Worm (Caenorhabditis elegans): ENCODE results near the gene C10G8.2.

Gene C10G8.2

DNA sequence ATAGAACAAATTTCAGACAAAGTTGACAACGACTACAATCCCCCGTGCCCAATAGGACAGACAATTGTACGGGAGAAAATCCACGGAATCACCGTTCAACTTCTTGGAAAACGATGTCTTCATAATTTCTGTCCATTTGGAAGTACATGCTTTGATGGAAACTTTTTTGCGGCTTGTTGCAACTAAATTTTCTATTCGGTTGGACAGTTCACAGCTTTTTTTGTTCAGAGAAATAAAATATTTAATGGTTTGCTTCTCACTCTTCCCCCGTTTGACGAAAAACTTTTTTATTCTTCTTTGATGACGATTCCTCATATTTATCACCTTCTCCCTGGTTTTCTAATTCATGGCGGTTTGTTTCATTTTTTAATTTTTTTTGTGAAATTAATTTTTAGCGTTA, at the start of gene C10G8.2:
TSS of gene C10G8.2 (plus strand) at position 301 of the 400 bp plus-strand sequence.
- TF ChIP-seq unc-62 (GFP tag; optimal IDR thresholded peaks at IDR 0.05) = no peak

DNA sequence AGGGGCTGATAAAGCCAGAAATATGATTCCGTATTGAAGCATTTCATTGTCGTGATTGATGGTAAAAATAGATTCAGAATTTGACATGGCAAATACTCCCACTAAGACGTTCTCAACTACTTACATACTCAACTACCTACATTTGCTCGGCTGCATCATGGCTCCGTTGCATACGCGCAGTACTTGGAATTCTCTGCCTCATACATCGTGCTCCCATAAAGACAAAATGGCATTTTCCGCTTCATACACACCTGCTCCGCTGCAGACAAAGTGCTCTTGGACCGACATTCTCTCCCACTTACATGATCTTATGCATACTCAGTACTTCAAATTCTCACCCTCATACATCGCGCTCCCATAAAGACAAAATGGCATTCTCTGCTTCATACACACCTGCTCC, 48.6 kb upstream of the C10G8.2 start, which contains the start of the genes srt-69 and B0238.12:
TSS of gene srt-69 (minus strand) at position 101 of the 400 bp plus-strand sequence.
TSS of gene B0238.12 (plus strand) at position 264 of the 400 bp plus-strand sequence.
- TF ChIP-seq unc-62 (GFP tag; optimal IDR thresholded peaks at IDR 0.05) = no peak

DNA sequence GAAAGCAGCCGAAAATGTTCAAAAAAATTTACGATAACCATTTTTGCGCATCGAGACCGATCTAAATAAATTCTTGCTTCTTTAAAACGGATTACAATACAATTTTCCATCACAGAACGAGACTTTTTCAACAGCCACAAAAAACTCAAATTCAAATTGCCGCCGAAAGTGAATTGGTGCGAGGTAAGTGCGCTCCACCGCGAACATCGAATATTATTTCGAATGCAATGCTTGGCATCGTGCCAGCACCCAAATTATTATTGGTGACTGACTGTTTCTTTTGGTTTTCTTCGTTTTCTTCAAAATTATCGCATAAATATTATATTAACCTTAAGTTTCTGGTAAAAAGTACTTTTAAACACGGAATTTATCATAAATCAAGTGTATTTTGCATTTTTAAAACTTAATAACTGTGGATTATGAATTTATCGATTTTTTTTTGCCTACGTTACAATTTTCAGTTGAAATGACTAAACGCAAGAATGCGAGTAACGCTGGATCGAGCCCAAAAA, 45.1 kb upstream of the C10G8.2 start, which contains the start of gene penr-1:
TSS of gene penr-1 (plus strand) at position 462 of the 512 bp plus-strand sequence.
- no peak for TF ChIP-seq unc-62 (GFP tag; optimal IDR thresholded peaks at IDR 0.05)

DNA sequence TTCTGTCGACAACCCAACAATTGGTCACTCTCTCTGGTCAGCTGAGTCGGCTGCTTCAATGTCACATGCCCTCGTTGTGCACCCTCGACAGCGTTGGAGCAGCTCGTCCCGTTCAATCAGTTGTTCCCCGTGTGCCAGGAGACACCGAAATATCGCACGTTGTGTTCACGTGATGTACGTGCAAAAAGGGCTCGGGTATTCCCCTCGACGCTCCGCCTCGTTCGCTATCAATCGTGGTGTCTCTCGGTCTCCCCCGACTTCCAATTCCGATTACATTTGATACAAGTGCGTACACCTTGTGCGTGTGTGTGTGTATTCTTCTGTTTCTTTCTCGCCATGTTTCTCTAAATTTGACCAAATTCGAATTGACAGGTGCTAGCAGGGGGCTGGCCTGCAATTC, 42.7 kb upstream of the C10G8.2 start:
- TF ChIP-seq unc-62 (GFP tag; optimal IDR thresholded peaks at IDR 0.05) = no peak

DNA sequence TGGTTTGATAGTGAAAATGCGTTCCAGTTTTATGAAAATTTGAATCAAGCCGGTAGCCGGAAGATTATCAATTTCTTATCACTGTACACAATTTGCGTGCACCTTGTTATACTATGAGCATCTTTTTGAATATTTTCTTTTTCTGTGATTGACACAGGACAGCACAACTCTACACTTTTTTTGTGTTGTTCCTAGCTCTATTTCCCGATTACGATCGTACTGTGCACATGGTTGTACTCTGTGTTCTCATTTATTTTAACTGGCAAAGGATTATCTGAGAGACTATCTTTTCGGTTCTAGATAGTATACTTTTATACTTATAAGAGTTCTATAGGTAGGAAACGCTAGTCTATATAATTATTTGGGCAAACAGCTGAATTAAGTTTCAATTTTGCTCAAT, 42.2 kb upstream of the C10G8.2 start:
- no peak for TF ChIP-seq unc-62 (GFP tag; optimal IDR thresholded peaks at IDR 0.05)

DNA sequence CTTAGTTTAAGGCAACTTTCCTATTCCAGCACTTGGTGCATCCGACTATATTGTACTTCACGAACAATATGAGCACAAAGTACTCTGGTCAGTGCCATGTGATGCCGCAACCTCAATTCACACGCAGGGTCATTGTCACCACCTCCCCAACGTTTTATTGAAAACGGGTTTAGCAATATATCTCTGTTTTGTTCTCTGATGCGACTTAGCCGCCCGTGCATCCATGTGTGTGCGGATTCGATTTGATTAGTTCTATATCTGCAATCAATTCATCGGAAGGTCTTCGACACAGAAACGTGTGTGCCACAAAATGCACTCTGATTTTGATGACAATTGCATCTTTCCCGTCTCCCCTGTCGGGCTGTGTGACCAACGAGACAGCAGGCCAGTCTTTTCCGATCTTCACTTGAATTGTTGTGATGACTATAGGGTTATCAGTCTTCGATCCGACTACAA, 41.6 kb upstream of the C10G8.2 start:
- TF ChIP-seq unc-62 (GFP tag; optimal IDR thresholded peaks at IDR 0.05) = no peak

DNA sequence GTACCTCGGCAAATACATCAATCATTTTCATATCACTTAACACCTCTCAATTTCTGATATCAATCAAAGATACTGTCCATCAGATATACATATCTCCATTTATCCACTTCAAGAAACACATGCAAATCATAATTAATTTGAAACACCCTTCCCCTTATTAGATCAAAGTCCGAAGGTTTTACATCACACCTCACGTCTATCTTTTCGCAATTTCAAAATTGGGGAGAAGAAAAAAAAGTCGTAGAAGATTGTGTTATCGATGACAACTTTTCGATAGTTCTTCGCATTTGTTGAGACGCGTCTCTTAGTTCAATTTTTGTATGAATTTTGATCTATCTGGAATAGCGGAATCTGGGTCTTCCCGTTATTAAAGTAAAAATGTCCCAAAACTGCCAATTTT, 41.0 kb upstream of the C10G8.2 start:
- TF ChIP-seq unc-62 (GFP tag; optimal IDR thresholded peaks at IDR 0.05) = no peak

DNA sequence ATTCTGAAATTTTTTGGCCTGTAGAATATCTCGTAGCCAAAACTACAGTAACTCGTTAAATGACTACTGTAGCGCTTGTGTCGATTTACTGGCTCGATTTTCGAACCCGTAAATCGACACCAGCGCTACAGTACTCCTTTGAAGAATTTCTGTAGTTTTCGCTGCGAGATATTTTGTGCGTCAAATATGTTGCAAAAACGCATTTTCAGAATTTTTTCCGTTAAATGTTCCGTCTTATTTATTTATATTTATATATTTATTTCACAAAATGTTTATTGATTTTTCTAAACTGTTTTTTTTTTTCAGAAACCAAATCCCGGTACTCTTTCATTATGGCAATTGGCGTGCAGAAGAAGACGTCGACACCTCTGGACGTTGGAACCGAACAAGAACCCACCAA, 40.4 kb upstream of the C10G8.2 start, which contains the start of gene natc-2:
TSS of gene natc-2 (plus strand) at position 301 of the 400 bp plus-strand sequence.
- no peak for TF ChIP-seq unc-62 (GFP tag; optimal IDR thresholded peaks at IDR 0.05)

DNA sequence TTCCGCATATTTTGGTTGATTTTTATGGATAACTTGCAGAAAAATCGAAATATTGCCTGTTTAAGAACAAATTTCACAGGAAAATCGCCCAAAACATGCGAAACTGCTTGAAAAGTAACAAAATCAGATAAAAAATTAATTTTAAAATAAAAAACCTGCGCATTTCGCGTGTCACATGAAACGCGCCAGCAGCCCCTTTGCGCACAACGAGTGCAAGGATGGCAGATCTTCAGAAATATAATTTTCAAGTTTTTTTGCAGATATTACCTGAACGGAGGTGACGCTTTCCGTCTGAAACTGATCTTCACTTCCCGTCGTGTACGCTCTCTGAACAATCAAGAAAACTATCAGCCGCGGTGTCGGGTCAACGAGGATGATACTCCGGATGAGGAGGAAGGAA, 39.2 kb upstream of the C10G8.2 start:
- TF ChIP-seq unc-62 (GFP tag; optimal IDR thresholded peaks at IDR 0.05) = no peak

DNA sequence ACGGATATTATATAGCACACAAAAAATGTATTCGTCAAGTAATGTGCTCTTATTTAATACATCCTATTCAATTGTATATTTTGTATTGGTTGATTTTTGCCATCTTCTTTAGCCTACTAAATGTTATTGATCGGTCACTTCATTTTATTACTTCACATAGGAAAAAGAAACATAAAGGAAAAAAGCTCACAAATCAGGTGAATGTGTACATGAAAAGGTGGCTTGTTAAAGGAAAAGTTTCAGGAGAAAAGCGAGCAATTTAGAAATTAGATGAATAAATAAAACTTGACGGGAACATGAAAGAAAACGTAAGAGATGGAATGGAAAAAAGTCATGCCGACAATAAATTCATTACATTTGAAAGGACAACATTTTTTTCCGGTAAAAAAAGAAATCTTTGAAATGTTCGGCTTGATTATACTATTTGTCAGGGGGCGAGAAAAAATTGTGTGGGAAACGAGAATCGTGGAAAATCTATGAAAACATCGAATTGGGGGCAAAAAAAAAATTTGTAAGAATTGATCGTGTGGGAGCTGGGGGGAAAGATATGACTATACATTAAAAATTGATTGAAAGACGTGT, 38.7 kb upstream of the C10G8.2 start:
- TF ChIP-seq unc-62 (GFP tag; optimal IDR thresholded peaks at IDR 0.05) = no peak

DNA sequence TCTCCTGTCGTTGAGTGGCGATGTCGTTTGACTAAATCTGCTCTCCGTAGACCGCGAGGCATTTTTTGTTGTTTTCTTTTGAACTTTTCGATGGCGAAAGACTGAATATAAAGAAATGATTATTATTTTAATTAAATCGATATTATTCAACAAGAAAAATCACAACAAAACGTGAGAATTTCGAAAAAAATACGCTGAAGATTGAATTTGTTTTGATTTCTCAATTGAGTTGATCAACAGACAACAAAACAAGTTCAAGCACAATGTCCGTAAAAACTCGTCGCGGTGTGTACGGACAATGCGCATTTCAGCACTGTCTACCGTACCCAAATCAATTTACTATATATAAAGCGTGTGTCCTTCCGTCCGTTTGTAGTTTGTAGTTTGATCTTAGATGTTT, 36.2 kb upstream of the C10G8.2 start, which contains the start of gene B0238.9:
TSS of gene B0238.9 (minus strand) at position 101 of the 400 bp plus-strand sequence.
- no peak for TF ChIP-seq unc-62 (GFP tag; optimal IDR thresholded peaks at IDR 0.05)

DNA sequence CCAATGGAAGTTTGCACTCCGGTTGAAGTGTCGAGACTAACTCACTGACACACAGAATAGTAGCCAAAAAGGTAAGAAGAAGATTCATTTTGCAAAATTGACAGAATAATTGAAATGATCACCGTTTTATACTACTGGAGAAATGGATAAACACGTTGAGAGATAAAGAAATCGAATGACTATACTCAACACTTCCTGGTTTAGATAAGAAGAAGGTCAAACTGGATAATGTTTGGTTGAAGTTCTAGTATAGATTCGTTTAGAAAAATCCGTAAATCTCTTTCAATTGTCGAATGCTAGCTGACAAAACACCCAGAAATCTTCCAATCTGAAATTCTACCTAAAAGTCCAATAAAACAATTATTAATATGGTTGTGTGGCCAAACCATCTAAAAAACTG, 26.9 kb upstream of the C10G8.2 start, which contains the start of gene Y49G5A.1:
TSS of gene Y49G5A.1 (minus strand) at position 101 of the 400 bp plus-strand sequence.
- TF ChIP-seq unc-62 (GFP tag; optimal IDR thresholded peaks at IDR 0.05) = no peak

DNA sequence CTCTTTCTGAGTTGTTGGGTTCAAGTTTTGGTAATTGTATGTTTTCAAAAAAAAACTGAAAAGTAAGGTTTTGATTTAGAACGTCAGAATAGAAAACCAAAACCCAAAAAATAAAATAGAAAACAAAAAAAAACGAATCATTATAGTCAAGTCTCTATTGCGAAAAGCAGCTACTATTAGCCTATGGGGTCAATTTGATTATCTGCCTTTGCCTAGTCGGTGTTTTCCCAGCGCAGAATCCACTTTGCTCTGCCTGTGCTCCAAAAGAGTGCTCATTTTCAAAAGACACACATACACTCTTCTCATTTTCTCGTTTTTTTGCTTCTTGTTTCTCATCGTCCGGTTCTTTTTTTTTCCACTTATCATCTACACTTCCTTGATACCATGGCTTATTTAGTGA, 25.5 kb upstream of the C10G8.2 start:
- no peak for TF ChIP-seq unc-62 (GFP tag; optimal IDR thresholded peaks at IDR 0.05)

DNA sequence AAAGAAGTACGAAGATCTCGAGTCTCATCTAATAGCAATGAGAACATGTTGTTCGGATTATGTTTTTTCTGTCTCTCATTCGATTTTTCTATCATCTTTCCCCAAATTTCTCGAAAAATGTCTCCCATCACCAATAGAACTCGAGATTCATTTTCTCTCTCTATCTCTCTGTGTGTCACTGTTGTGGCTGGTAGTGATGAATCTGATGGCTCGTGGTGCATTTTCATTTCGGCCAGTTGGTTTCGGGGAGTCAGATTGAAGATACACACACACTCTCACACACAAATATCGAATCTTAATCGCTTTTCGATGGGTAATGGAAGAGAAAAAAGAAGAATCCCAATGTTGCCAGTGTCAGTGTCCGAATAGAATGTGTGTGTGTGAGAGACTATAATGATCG, 18.3 kb upstream of the C10G8.2 start:
- no peak for TF ChIP-seq unc-62 (GFP tag; optimal IDR thresholded peaks at IDR 0.05)

DNA sequence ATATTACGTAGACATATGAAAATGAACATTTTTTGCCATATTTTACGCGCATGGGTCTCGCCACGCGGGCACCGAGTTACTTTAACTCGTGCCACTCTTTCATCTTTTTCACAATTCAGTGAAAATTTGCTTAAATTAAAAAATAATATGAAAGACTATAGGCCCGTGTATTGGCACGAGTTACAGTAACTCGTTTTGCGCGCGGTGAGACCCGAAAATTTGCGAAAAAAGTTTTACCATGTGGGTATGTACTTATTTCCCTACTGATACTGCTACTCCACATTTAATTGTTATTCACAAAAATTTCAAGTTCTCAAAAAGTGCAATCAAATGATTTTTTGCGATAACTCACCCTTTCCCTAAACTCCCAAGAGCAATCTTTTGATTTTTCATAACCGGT, 16.5 kb upstream of the C10G8.2 start:
- TF ChIP-seq unc-62 (GFP tag; optimal IDR thresholded peaks at IDR 0.05) = no peak

DNA sequence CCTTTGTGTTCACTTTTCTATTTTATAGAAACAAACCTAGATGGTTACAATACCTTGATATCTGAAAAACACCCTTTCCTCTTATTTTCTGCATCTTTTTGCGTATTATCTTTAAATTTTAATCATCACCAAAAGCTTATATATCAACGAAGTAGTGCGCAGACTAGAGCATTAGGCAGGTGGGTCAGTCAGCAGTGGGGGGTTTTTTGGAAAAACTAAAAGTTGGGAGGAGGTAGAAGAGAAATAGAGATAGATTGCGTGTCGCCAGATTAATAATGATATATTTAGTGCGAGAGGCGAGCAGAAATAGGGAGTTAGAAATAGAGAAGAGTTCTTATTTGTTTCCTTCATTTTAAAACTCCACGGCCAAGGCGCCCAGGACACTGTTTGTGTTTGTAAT, 13.0 kb upstream of the C10G8.2 start:
- TF ChIP-seq unc-62 (GFP tag; optimal IDR thresholded peaks at IDR 0.05) = no peak

DNA sequence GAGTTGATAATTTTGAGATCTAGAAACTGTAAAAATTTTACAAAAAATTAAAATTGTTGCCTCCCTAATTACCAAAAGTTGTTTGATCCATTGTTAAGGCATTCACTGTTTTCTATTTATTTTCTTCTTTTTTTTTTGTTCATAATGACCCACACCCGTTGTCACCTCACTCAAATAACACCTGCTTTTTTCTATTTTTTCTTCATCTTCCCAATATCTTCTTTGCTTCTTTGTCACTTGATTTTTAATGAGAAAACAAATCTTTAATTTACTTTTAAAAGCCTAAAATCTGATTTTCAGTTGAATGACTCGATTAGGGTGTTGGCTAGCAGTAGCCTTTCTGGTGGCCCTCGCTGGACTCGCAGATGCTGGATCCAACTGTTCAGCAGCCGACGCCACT, 10.8 kb upstream of the C10G8.2 start, which contains the start of gene ncx-2:
TSS of gene ncx-2 (plus strand) at position 301 of the 400 bp plus-strand sequence.
- no peak for TF ChIP-seq unc-62 (GFP tag; optimal IDR thresholded peaks at IDR 0.05)
